Worm (Caenorhabditis elegans) whole organism, L3 larva: ENCODE results near the gene fbxa-128.

Source experiments
- lsy-12 ChIP-seq: sonication (generic microtip); optimal IDR thresholded peaks from 2 replicates; lab custom pipeline; 2016; ENCODE audit warnings: mild to moderate bottlenecking, missing genetic modification characterization, missing compliant biosample characterization
- nhr-12 ChIP-seq: fragments of 150-350 bp; optimal IDR thresholded peaks from 2 replicates; lab custom pipeline; 2014; ENCODE audit warnings: missing biosample characterization, missing genetic modification characterization
- nhr-77 ChIP-seq: fragments of 150-350 bp; optimal IDR thresholded peaks from 2 replicates; lab custom pipeline; 2014; ENCODE audit warnings: missing biosample characterization, missing genetic modification characterization
- unc-39 ChIP-seq: sonication (generic microtip); optimal IDR thresholded peaks from 4 replicates; lab custom pipeline; 2017; ENCODE audit warnings: missing biosample characterization, missing genetic modification characterization

DNA sequence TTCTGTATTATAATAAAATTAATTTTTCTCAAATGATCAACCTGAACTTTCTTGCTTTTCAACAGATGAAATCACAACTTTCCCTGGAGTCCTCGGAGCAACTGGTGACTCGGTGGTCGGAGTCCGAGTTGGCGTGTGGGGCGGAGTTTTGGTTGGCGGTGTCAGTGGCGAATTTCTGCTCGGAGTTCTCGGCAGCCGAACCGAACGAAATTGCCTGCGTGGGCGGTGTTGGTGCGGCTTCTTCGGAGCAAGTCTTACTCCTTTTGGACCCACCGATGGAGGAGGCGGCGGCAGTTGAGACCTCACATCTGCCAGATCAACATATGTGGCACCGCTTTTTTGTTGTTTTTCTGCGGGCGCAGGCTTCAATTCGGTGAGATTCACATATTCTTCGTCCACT lies 30.8 kb upstream of the fbxa-128 start:
- TF ChIP-seq unc-39 (tag; lab: Kevin White, UChicago) (no peak), nhr-77 (tag; lab: Kevin White, UChicago) (no peak), lsy-12 (no peak), nhr-12 (no peak)
